Worm (Caenorhabditis elegans): ENCODE results near the gene act-2.

The act-2 gene

ce11 chrV:11078104-11078724 is at the start of gene act-2 (continued):
- TF ChIP-seq let-607 (tag; optimal IDR thresholded peaks at IDR 0.05) (no peak), nhr-120 (GFP tag; IDR thresholded peaks at IDR 0.05) (no peak), hrde-1 (tag; optimal IDR thresholded peaks at IDR 0.05; ENCODE audit: borderline replicate concordance) (peak; percentile 38), dpl-1 (GFP tag; optimal IDR thresholded peaks at IDR 0.05) (peak; percentile 93), lin-54 (GFP tag; optimal IDR thresholded peaks at IDR 0.05) (peak; percentile 93), efl-1 (GFP tag; optimal IDR thresholded peaks at IDR 0.05) (peak; percentile 96), hmg-1.2 (GFP tag; IDR thresholded peaks at IDR 0.05) (peak; percentile 40; the same call in 1 of the 2 replicates), nhr-80 (tag; optimal IDR thresholded peaks at IDR 0.05) (peak; percentile 42), B0336.3 (GFP tag; IDR thresholded peaks at IDR 0.05) (no peak; the same call in 1 of the 2 replicates), F57C9.4 (tag; optimal IDR thresholded peaks at IDR 0.05) (no peak), nfya-2 (GFP tag; IDR thresholded peaks at IDR 0.05) (no peak), atf-7 (tag; optimal IDR thresholded peaks at IDR 0.05) (no peak), F37B4.10 (GFP tag; IDR thresholded peaks at IDR 0.05) (no peak), ekl-4 (GFP tag; IDR thresholded peaks at IDR 0.05) (peak; percentile 73), lin-26 (GFP tag; IDR thresholded peaks at IDR 0.05) (no peak), nfyb-1 (GFP tag; IDR thresholded peaks at IDR 0.05) (peak; percentile 76; the same call in 1 of the 2 replicates), nfya-1 (tag; optimal IDR thresholded peaks at IDR 0.05; ENCODE audit: borderline replicate concordance, insufficient read depth) (no peak), K12H6.12 (tag; optimal IDR thresholded peaks at IDR 0.05) (peak; percentile 3), C06A6.2 (GFP tag; conservative IDR thresholded peaks at IDR 0.05) (no peak), F10E7.11 (tag; optimal IDR thresholded peaks at IDR 0.05) (no peak), die-1 (tag; optimal IDR thresholded peaks at IDR 0.05) (no peak), tbp1 (GFP tag; optimal IDR thresholded peaks at IDR 0.05) (peak; percentile 53), lsl-1 (GFP tag; optimal IDR thresholded peaks at IDR 0.05) (peak; percentile 55), cebp-2 (GFP tag; IDR thresholded peaks at IDR 0.05) (no peak), attf-5 (GFP tag; optimal IDR thresholded peaks at IDR 0.05) (peak; percentile 62), nhr-179 (tag; optimal IDR thresholded peaks at IDR 0.05) (no peak), K11D2.4 (GFP tag; IDR thresholded peaks at IDR 0.05) (0 out of 2 replicates have a peak, but pooled peaks have one; percentile 33), ztf-3 (GFP tag; optimal IDR thresholded peaks at IDR 0.05) (no peak), repo-1 (tag; optimal IDR thresholded peaks at IDR 0.05) (no peak), ztf-22 (GFP tag; optimal IDR thresholded peaks at IDR 0.05) (no peak), dox-1 (GFP tag; IDR thresholded peaks at IDR 0.05) (peak; percentile 93), hlh-26 (GFP tag; conservative IDR thresholded peaks at IDR 0.05) (no peak)

- no peak for TF ChIP-seq tbp1 (GFP tag; optimal IDR thresholded peaks at IDR 0.05)
- no peak for TF ChIP-seq Y79H2A.3 (GFP tag; conservative IDR thresholded peaks at IDR 0.05)
- no peak for TF ChIP-seq atf-7 (tag; optimal IDR thresholded peaks at IDR 0.05)
- TF ChIP-seq pha-4 (tag; optimal IDR thresholded peaks at IDR 0.05), result no peak
- no peak for TF ChIP-seq Y95B8A.8 (GFP tag; IDR thresholded peaks at IDR 0.05)
- no peak for TF ChIP-seq B0336.3 (GFP tag; IDR thresholded peaks at IDR 0.05)
- TF ChIP-seq cebp-1 (GFP tag; IDR thresholded peaks at IDR 0.05), result no peak
- no peak for TF ChIP-seq cebp-1 (tag; optimal IDR thresholded peaks at IDR 0.05)
- no peak for TF ChIP-seq let-607 (tag; optimal IDR thresholded peaks at IDR 0.05)
- no peak for TF ChIP-seq efl-1 (GFP tag; optimal IDR thresholded peaks at IDR 0.05)
- TF ChIP-seq ztf-22 (GFP tag; optimal IDR thresholded peaks at IDR 0.05), result no peak
- TF ChIP-seq attf-6 (GFP tag; IDR thresholded peaks at IDR 0.05), result no peak
- no peak for TF ChIP-seq ZK185.1 (tag; optimal IDR thresholded peaks at IDR 0.05; ENCODE audit: poor library complexity, severe bottlenecking)
- no peak for TF ChIP-seq zim-3 (tag; optimal IDR thresholded peaks at IDR 0.05)
- TF ChIP-seq akir-1 (GFP tag; optimal IDR thresholded peaks at IDR 0.05), result no peak
- TF ChIP-seq mes-4 (tag; optimal IDR thresholded peaks at IDR 0.05), result no peak
- no peak for TF ChIP-seq rcor-1 (GFP tag; IDR thresholded peaks at IDR 0.05)
- no peak for TF ChIP-seq nfya-2 (GFP tag; IDR thresholded peaks at IDR 0.05)
Observed at ce11 chrV:11127197-11127596, 49.2 kb upstream of the act-2 start, which contains the start of gene jmjd-5. Gene jmjd-5, plus strand, starts transcription at chrV:11127497.

All from whole organism, young adult.